Fruit fly (Drosophila melanogaster) whole organism, prepupa: ENCODE data around the gene CrebB.

Experiments
- Blimp-1 ChIP-seq: fragments of 200-800 bp; sonication (Bioruptor generic); optimal IDR thresholded peaks from 3 replicates; lab custom pipeline; 2017; ENCODE audit warnings: missing biosample characterization, missing genetic modification characterization, mild to moderate bottlenecking, moderate library complexity, missing genetic modification reagents
- CG10669 ChIP-seq: fragments of 200-800 bp; sonication (Bioruptor generic); optimal IDR thresholded peaks from 3 replicates; lab custom pipeline; 2018; ENCODE audit warnings: missing biosample characterization, mild to moderate bottlenecking, missing genetic modification characterization, moderate library complexity
- CG11762 ChIP-seq: fragments of 200-800 bp; sonication (Bioruptor generic); optimal IDR thresholded peaks from 3 replicates; lab custom pipeline; 2016; ENCODE audit warnings: missing biosample characterization, missing genetic modification characterization; ENCODE audit not compliant: insufficient read depth
- CG15336 ChIP-seq: fragments of 200-800 bp; sonication (Bioruptor generic); IDR thresholded peaks from 2 replicates; pipeline ENCODE4 v1.3.6; 2022; ENCODE audit warnings: missing biosample characterization, missing genetic modification characterization
- CG1621 ChIP-seq: fragments of 200-800 bp; sonication (Bioruptor generic); optimal IDR thresholded peaks from 3 replicates; lab custom pipeline; 2018; ENCODE audit warnings: missing biosample characterization, mild to moderate bottlenecking, missing genetic modification characterization
- CG3032 ChIP-seq: fragments of 200-800 bp; optimal IDR thresholded peaks from 2 replicates; lab custom pipeline; 2019; ENCODE audit warnings: missing biosample characterization, mild to moderate bottlenecking, missing genetic modification characterization, moderate library complexity
- CG31627 ChIP-seq: fragments of 200-800 bp; sonication (Bioruptor generic); optimal IDR thresholded peaks from 3 replicates; lab custom pipeline; 2016; ENCODE audit warnings: missing biosample characterization, missing genetic modification characterization
- CG32006 ChIP-seq: fragments of 200-800 bp; sonication (Bioruptor generic); optimal IDR thresholded peaks from 3 replicates; lab custom pipeline; 2017; ENCODE audit warnings: missing biosample characterization, mild to moderate bottlenecking, missing genetic modification characterization
- CG3919 ChIP-seq: fragments of 200-800 bp; sonication (Bioruptor generic); optimal IDR thresholded peaks from 3 replicates; lab custom pipeline; 2016; ENCODE audit warnings: missing biosample characterization, missing genetic modification characterization
- CG4318 ChIP-seq: fragments of 200-800 bp; sonication (Bioruptor generic); optimal IDR thresholded peaks from 3 replicates; lab custom pipeline; 2017; ENCODE audit warnings: missing biosample characterization, mild to moderate bottlenecking, missing genetic modification characterization
- CG6163 ChIP-seq: fragments of 200-800 bp; sonication (Bioruptor generic); IDR thresholded peaks from 3 replicates; pipeline ENCODE4 v1.3.6; 2022; ENCODE audit warnings: missing biosample characterization, missing genetic modification characterization
- CG6276 ChIP-seq: fragments of 200-800 bp; sonication (Bioruptor generic); optimal IDR thresholded peaks from 2 replicates; lab custom pipeline; 2017; ENCODE audit warnings: missing biosample characterization, mild to moderate bottlenecking, missing genetic modification characterization
- CG6792 ChIP-seq: fragments of 200-800 bp; sonication (Bioruptor generic); optimal IDR thresholded peaks from 3 replicates; lab custom pipeline; 2016; ENCODE audit warnings: missing biosample characterization, missing genetic modification characterization
- CG6808 ChIP-seq: fragments of 200-800 bp; sonication (Bioruptor generic); optimal IDR thresholded peaks from 3 replicates; lab custom pipeline; 2017; ENCODE audit warnings: missing biosample characterization, missing genetic modification characterization, mild to moderate bottlenecking, moderate library complexity, missing genetic modification reagents
- CG6854 ChIP-seq: fragments of 200-800 bp; sonication (Bioruptor generic); optimal IDR thresholded peaks from 2 replicates; lab custom pipeline; 2017; ENCODE audit warnings: missing biosample characterization, mild to moderate bottlenecking, missing genetic modification characterization
- CG7368 ChIP-seq: fragments of 200-800 bp; sonication (Bioruptor generic); optimal IDR thresholded peaks from 3 replicates; lab custom pipeline; 2016; ENCODE audit warnings: missing biosample characterization, missing genetic modification characterization
- CG8119 ChIP-seq: fragments of 200-800 bp; sonication (Bioruptor generic); IDR thresholded peaks from 3 replicates; pipeline ENCODE4 v1.3.6; 2022; ENCODE audit warnings: missing biosample characterization, missing genetic modification characterization
- CG8319 ChIP-seq: fragments of 200-800 bp; sonication (Bioruptor generic); optimal IDR thresholded peaks from 3 replicates; lab custom pipeline; 2016; ENCODE audit warnings: missing biosample characterization, missing genetic modification characterization
- CG9139 ChIP-seq: fragments of 200-800 bp; sonication (Bioruptor generic); optimal IDR thresholded peaks from 3 replicates; lab custom pipeline; 2017; ENCODE audit warnings: missing biosample characterization, mild to moderate bottlenecking, missing genetic modification characterization
- Eip75B ChIP-seq: fragments of 200-800 bp; sonication (Bioruptor generic); optimal IDR thresholded peaks from 3 replicates; lab custom pipeline; 2016; ENCODE audit warnings: missing biosample characterization, missing genetic modification characterization
- Eip78C ChIP-seq: fragments of 200-800 bp; sonication (Bioruptor generic); peaks from one replicate; lab custom pipeline; 2016; ENCODE audit warnings: missing biosample characterization, missing genetic modification characterization
- Eip93F ChIP-seq: fragments of 200-800 bp; sonication (Bioruptor generic); optimal IDR thresholded peaks from 2 replicates; lab custom pipeline; 2016; ENCODE audit warnings: missing biosample characterization, mild to moderate bottlenecking, missing genetic modification characterization
- Ets21C ChIP-seq: fragments of 200-800 bp; sonication (Bioruptor generic); optimal IDR thresholded peaks from 3 replicates; lab custom pipeline; 2016; ENCODE audit warnings: missing biosample characterization, missing genetic modification characterization
- Ets96B ChIP-seq: fragments of 200-800 bp; optimal IDR thresholded peaks from 2 replicates; lab custom pipeline; 2019; ENCODE audit warnings: missing biosample characterization, mild to moderate bottlenecking, missing genetic modification characterization, moderate library complexity
- Gug ChIP-seq: fragments of 200-800 bp; sonication (Bioruptor generic); IDR thresholded peaks from 2 replicates; pipeline ENCODE4 v1.3.6; 2022; ENCODE audit warnings: missing biosample characterization, missing genetic modification characterization
- Hr38 ChIP-seq: sonication (Bioruptor generic); optimal IDR thresholded peaks from 2 replicates; lab custom pipeline; 2016; ENCODE audit warnings: missing biosample characterization, missing genetic modification characterization
- Hr39 ChIP-seq: fragments of 200-800 bp; sonication (Bioruptor generic); optimal IDR thresholded peaks from 2 replicates; lab custom pipeline; 2016; ENCODE audit warnings: missing biosample characterization, missing genetic modification characterization
- Hr4 ChIP-seq: fragments of 200-800 bp; sonication (Bioruptor generic); optimal IDR thresholded peaks from 3 replicates; lab custom pipeline; 2016; ENCODE audit warnings: missing biosample characterization, missing genetic modification characterization
- Lpt ChIP-seq: fragments of 200-800 bp; sonication (Bioruptor generic); optimal IDR thresholded peaks from 3 replicates; lab custom pipeline; 2016; ENCODE audit warnings: missing biosample characterization, missing genetic modification characterization
- Met ChIP-seq: fragments of 200-800 bp; sonication (Bioruptor generic); optimal IDR thresholded peaks from 3 replicates; lab custom pipeline; 2016; ENCODE audit warnings: missing biosample characterization, missing genetic modification characterization
- Smox ChIP-seq: fragments of 200-800 bp; sonication (Bioruptor generic); optimal IDR thresholded peaks from 3 replicates; lab custom pipeline; 2016; ENCODE audit warnings: missing biosample characterization, missing genetic modification characterization
- Sox102F ChIP-seq: fragments of 200-800 bp; sonication (Bioruptor generic); optimal IDR thresholded peaks from 2 replicates; lab custom pipeline; 2016; ENCODE audit warnings: missing biosample characterization, mild to moderate bottlenecking, missing genetic modification characterization
- Sox14 ChIP-seq: fragments of 200-800 bp; sonication (Bioruptor generic); optimal IDR thresholded peaks from 3 replicates; lab custom pipeline; 2016; ENCODE audit warnings: missing biosample characterization, missing genetic modification characterization
- Sox15 ChIP-seq: fragments of 200-800 bp; sonication (Bioruptor generic); optimal IDR thresholded peaks from 3 replicates; lab custom pipeline; 2016; ENCODE audit warnings: missing biosample characterization, missing genetic modification characterization
- achi ChIP-seq: fragments of 200-800 bp; sonication (Bioruptor generic); optimal IDR thresholded peaks from 3 replicates; lab custom pipeline; 2016; ENCODE audit warnings: missing biosample characterization, missing genetic modification characterization
- acj6 ChIP-seq: fragments of 200-800 bp; sonication (Bioruptor generic); optimal IDR thresholded peaks from 3 replicates; lab custom pipeline; 2016; ENCODE audit warnings: missing biosample characterization, missing genetic modification characterization
- cyc ChIP-seq: fragments of 200-800 bp; sonication (Bioruptor generic); optimal IDR thresholded peaks from 3 replicates; lab custom pipeline; 2016; ENCODE audit warnings: missing biosample characterization, missing genetic modification characterization
- dsx ChIP-seq: fragments of 200-800 bp; optimal IDR thresholded peaks from 3 replicates; lab custom pipeline; 2019; ENCODE audit warnings: missing biosample characterization, mild to moderate bottlenecking, missing genetic modification characterization, moderate library complexity; ENCODE audit not compliant: poor library complexity, severe bottlenecking
- eg ChIP-seq: fragments of 200-800 bp; sonication (Bioruptor generic); IDR thresholded peaks from 3 replicates; pipeline ENCODE4 v1.3.6; 2022; ENCODE audit warnings: missing biosample characterization, missing genetic modification characterization
- esn ChIP-seq: fragments of 200-800 bp; sonication (Bioruptor generic); optimal IDR thresholded peaks from 2 replicates; lab custom pipeline; 2016; ENCODE audit warnings: missing biosample characterization, mild to moderate bottlenecking, missing genetic modification characterization, moderate library complexity
- fd59A ChIP-seq: fragments of 200-800 bp; sonication (Bioruptor generic); optimal IDR thresholded peaks from 2 replicates; lab custom pipeline; 2017; ENCODE audit warnings: missing biosample characterization, mild to moderate bottlenecking, missing genetic modification characterization, missing genetic modification reagents
- fd85E ChIP-seq: fragments of 200-800 bp; sonication (Bioruptor generic); optimal IDR thresholded peaks from 3 replicates; lab custom pipeline; 2016; ENCODE audit warnings: missing biosample characterization, missing genetic modification characterization
- fkh ChIP-seq: fragments of 200-800 bp; sonication (Bioruptor generic); optimal IDR thresholded peaks from 3 replicates; lab custom pipeline; 2017; ENCODE audit warnings: missing biosample characterization, mild to moderate bottlenecking, missing genetic modification characterization, moderate library complexity
- lz ChIP-seq: fragments of 200-800 bp; sonication (Bioruptor generic); optimal IDR thresholded peaks from 3 replicates; lab custom pipeline; 2016; ENCODE audit warnings: missing biosample characterization, missing genetic modification characterization
- net ChIP-seq: fragments of 200-800 bp; sonication (Bioruptor generic); optimal IDR thresholded peaks from 3 replicates; lab custom pipeline; 2016; ENCODE audit warnings: missing biosample characterization, missing genetic modification characterization
- spab ChIP-seq: fragments of 200-800 bp; sonication (Bioruptor generic); optimal IDR thresholded peaks from 2 replicates; lab custom pipeline; 2017; ENCODE audit warnings: missing biosample characterization, mild to moderate bottlenecking, missing genetic modification characterization, missing genetic modification reagents
- ss ChIP-seq, 2 experiments: fragments of 200-800 bp; sonication (Bioruptor generic); optimal IDR thresholded peaks; 2 replicates in 1 of 2; 3 replicates in 1 of 2; lab custom pipeline; 2017 to 2018; ENCODE audit warnings: mild to moderate bottlenecking in 2 of 2, missing biosample characterization in 2 of 2, missing genetic modification characterization in 2 of 2, moderate library complexity in 1 of 2
- svp ChIP-seq: fragments of 200-800 bp; sonication (Bioruptor generic); peaks from one replicate; lab custom pipeline; 2016; ENCODE audit warnings: missing biosample characterization, missing genetic modification characterization
- topi ChIP-seq: fragments of 200-800 bp; sonication (Bioruptor generic); optimal IDR thresholded peaks from 3 replicates; lab custom pipeline; 2016; ENCODE audit warnings: missing biosample characterization, missing genetic modification characterization
- vri ChIP-seq: fragments of 200-800 bp; sonication (Bioruptor generic); optimal IDR thresholded peaks from 3 replicates; lab custom pipeline; 2016; ENCODE audit warnings: missing biosample characterization, mild to moderate bottlenecking, missing genetic modification characterization

The CrebB gene

DNA sequence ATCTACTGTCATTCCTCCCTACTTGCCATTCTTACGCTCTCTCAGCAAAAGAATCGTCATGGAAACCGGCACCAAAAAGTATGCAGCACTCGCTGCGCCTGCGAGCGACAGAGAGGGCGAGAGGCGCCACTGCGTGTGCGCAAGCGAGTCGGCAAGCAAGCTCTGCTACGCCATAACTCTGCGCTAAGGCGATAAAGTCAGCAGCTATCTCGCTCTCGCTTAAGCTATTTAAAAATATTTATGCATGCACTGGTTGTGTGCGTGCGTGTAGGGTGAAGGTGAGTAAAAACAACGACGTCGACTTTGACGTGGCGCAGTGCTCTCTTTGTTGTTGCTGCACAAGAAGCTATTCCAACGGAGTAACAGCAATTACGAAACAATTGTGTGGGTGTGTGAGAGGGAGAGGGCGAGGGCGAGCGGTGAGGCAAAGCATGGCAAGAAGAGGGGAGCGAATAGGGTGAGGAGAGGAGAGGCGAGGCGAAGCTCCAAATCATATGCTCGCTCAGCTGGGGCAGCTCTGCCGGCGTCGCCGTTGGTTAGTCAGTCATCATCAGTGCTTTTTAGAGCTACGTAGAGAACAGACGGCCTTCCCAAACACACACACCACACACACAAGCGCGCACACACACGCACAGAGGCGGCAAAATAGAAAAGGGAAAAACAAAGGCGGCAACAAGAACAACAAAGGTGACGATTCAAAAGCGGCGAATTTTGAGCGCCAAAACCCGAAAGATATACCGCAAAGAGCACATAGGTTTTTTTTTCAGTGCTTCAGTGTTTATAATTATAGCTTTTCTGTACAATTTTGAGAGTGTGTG, at the start of gene CrebB:
CrebB (plus strand) TSS at position 325 of the 818 bp plus-strand sequence.
- TF ChIP-seq Smox (GFP tag; lab: Kevin White, UChicago) (no peak), CG15336 (GFP tag; lab: Robert Waterston, UW) (peak; percentile 34), CG7368 (GFP tag; lab: Kevin White, UChicago) (no peak), Ets96B (peak; percentile 1), eg (GFP tag; lab: Robert Waterston, UW) (peak; percentile 50; the same call in 2 of the 3 replicates), achi (GFP tag; lab: Kevin White, UChicago) (peak; percentile 21), CG6792 (GFP tag; lab: Kevin White, UChicago) (no peak), Ets21C (GFP tag; lab: Kevin White, UChicago) (no peak), CG1621 (tag; lab: Kevin White, UChicago) (peak; percentile 68), CG32006 (GFP tag; lab: Kevin White, UChicago) (no peak), Eip78C (GFP tag; lab: Kevin White, UChicago) (peak; percentile 80), Blimp-1 (no peak), ss (GFP tag; optimal IDR thresholded peaks at IDR 0.05; lab: Kevin White, UChicago) (peak; percentile 55 to 68), Sox14 (GFP tag; lab: Kevin White, UChicago) (peak; percentile 52), acj6 (GFP tag; lab: Kevin White, UChicago) (peak; percentile 17), fkh (GFP tag; lab: Kevin White, UChicago) (peak; percentile 85), spab (GFP tag; lab: Kevin White, UChicago) (peak; percentile 22), CG11762 (GFP tag; lab: Kevin White, UChicago) (no peak), Met (GFP tag; lab: Kevin White, UChicago) (no peak), Sox15 (GFP tag; lab: Kevin White, UChicago) (no peak), svp (GFP tag; lab: Kevin White, UChicago) (peak; percentile 90), CG4318 (GFP tag; lab: Kevin White, UChicago) (no peak), CG3919 (GFP tag; lab: Kevin White, UChicago) (no peak), CG8319 (GFP tag; lab: Kevin White, UChicago) (no peak), CG6808 (GFP tag; lab: Kevin White, UChicago) (peak; percentile 15), Eip75B (GFP tag; lab: Kevin White, UChicago) (peak; percentile 40), esn (GFP tag; lab: Kevin White, UChicago) (no peak), Hr39 (GFP tag; lab: Kevin White, UChicago) (peak; percentile 7), CG6163 (GFP tag; lab: Robert Waterston, UW) (peak; percentile 27; the same call in 1 of the 3 replicates), Hr4 (GFP tag; lab: Kevin White, UChicago) (no peak), CG6854 (GFP tag; lab: Kevin White, UChicago) (peak; percentile 35), topi (GFP tag; lab: Kevin White, UChicago) (no peak), CG10669 (peak; percentile 7), dsx (peak; percentile 41), Gug (GFP tag; lab: Robert Waterston, UW) (no peak), CG3032 (tag; lab: Kevin White, UChicago) (peak; percentile 22), CG31627 (GFP tag; lab: Kevin White, UChicago) (peak; percentile 5), Lpt (GFP tag; lab: Kevin White, UChicago) (peak; percentile 51), Sox102F (GFP tag; lab: Kevin White, UChicago) (no peak), CG8119 (GFP tag; lab: Robert Waterston, UW) (no peak; the same call in 2 of the 3 replicates), vri (peak; percentile 97), lz (no peak), fd59A (GFP tag; lab: Kevin White, UChicago) (no peak), net (GFP tag; lab: Kevin White, UChicago) (no peak), cyc (GFP tag; lab: Kevin White, UChicago) (no peak), Eip93F (no peak), CG9139 (peak; percentile 29), CG6276 (GFP tag; lab: Kevin White, UChicago) (no peak), Hr38 (GFP tag; lab: Kevin White, UChicago) (no peak), fd85E (GFP tag; lab: Kevin White, UChicago) (no peak)
